Worm (Caenorhabditis elegans): ENCODE measurements around the gene cnx-1.

ce11 chrIII:9834888-9835287, 18.0 kb upstream of the cnx-1 start, which contains the start of gene K11H3.8:
- TF ChIP-seq snpc-4 (GFP tag; optimal IDR thresholded peaks at IDR 0.05) (no peak), snpc-4 (tag; optimal IDR thresholded peaks at IDR 0.05) (no peak), ztf-25 (GFP tag; IDR thresholded peaks at IDR 0.05) (no peak), ztf-26 (tag; optimal IDR thresholded peaks at IDR 0.05) (no peak), D2030.7 (GFP tag; IDR thresholded peaks at IDR 0.05) (no peak), aptf-2 (GFP tag; conservative IDR thresholded peaks at IDR 0.05) (no peak), let-526 (GFP tag; IDR thresholded peaks at IDR 0.05) (no peak), sptf-2 (GFP tag; optimal IDR thresholded peaks at IDR 0.05) (no peak), nfya-1 (tag; optimal IDR thresholded peaks at IDR 0.05; ENCODE audit: borderline replicate concordance, insufficient read depth) (no peak), unc-62 (GFP tag; optimal IDR thresholded peaks at IDR 0.05) (no peak), pha-4 (tag; optimal IDR thresholded peaks at IDR 0.05) (no peak), atf-7 (tag; optimal IDR thresholded peaks at IDR 0.05) (no peak), B0035.1 (tag; optimal IDR thresholded peaks at IDR 0.05) (no peak), dox-1 (GFP tag; IDR thresholded peaks at IDR 0.05) (no peak)

Measured in whole organism, young adult.